Worm (Caenorhabditis elegans) whole organism, late embryonic: ENCODE measurements around the gene fbxb-104.

Experiments
- C08G9.2 ChIP-seq: sonication (generic microtip); optimal IDR thresholded peaks from 2 replicates; lab custom pipeline; 2016; ENCODE audit warnings: mild to moderate bottlenecking, missing genetic modification characterization, moderate library complexity, missing compliant biosample characterization
- K09A11.1 ChIP-seq: sonication (generic microtip); optimal IDR thresholded peaks from 2 replicates; lab custom pipeline; 2017; ENCODE audit warnings: antibody characterized with exemption, mild to moderate bottlenecking, missing genetic modification characterization, missing compliant biosample characterization; ENCODE audit not compliant: insufficient read depth
- T23F11.4 ChIP-seq: fragments of 200-800 bp; sonication (Bioruptor generic); optimal IDR thresholded peaks from 2 replicates; lab custom pipeline; 2018; ENCODE audit warnings: mild to moderate bottlenecking, missing genetic modification characterization, missing compliant biosample characterization
- Y22D7AL.16 ChIP-seq: sonication (generic microtip); optimal IDR thresholded peaks from 2 replicates; lab custom pipeline; 2016; ENCODE audit warnings: missing genetic modification characterization, missing compliant biosample characterization
- ahr-1 ChIP-seq: sonication (generic microtip); optimal IDR thresholded peaks from 2 replicates; lab custom pipeline; 2016; ENCODE audit warnings: missing genetic modification characterization, missing compliant biosample characterization
- ceh-14 ChIP-seq: sonication (generic microtip); optimal IDR thresholded peaks from 2 replicates; lab custom pipeline; 2016; ENCODE audit warnings: missing genotype, missing genetic modification characterization, missing compliant biosample characterization
- ceh-18 ChIP-seq: sonication (generic microtip); optimal IDR thresholded peaks from 2 replicates; lab custom pipeline; 2016; ENCODE audit warnings: missing genetic modification characterization, missing compliant biosample characterization
- ceh-19 ChIP-seq: fragments of 200-800 bp; sonication (Bioruptor generic); optimal IDR thresholded peaks from 2 replicates; lab custom pipeline; 2018; ENCODE audit warnings: mild to moderate bottlenecking, missing genetic modification characterization, missing compliant biosample characterization
- ceh-2 ChIP-seq: sonication (generic microtip); optimal IDR thresholded peaks from 2 replicates; lab custom pipeline; 2016; ENCODE audit warnings: missing genotype, missing genetic modification characterization, missing compliant biosample characterization
- ceh-30 ChIP-seq: fragments of 150-350 bp; optimal IDR thresholded peaks from 2 replicates; lab custom pipeline; 2014; ENCODE audit warnings: missing biosample characterization, missing genetic modification characterization
- ceh-31 ChIP-seq: sonication (generic microtip); optimal IDR thresholded peaks from 2 replicates; lab custom pipeline; 2016; ENCODE audit warnings: missing genetic modification characterization, missing compliant biosample characterization
- ceh-34 ChIP-seq: sonication (generic microtip); optimal IDR thresholded peaks from 2 replicates; lab custom pipeline; 2016; ENCODE audit warnings: mild to moderate bottlenecking, missing genetic modification characterization, missing compliant biosample characterization
- ceh-45 ChIP-seq: fragments of 200-800 bp; sonication (Bioruptor generic); IDR thresholded peaks from 2 replicates; pipeline ENCODE4 v1.3.6; 2022; ENCODE audit warnings: missing genetic modification reagents, missing genetic modification characterization, missing compliant biosample characterization
- ceh-6 ChIP-seq: fragments of 200-800 bp; sonication (Bioruptor generic); optimal IDR thresholded peaks from 2 replicates; lab custom pipeline; 2018; ENCODE audit warnings: mild to moderate bottlenecking, missing genetic modification characterization, missing compliant biosample characterization
- che-1 ChIP-seq: sonication (generic microtip); optimal IDR thresholded peaks from 2 replicates; lab custom pipeline; 2016; ENCODE audit warnings: mild to moderate bottlenecking, missing genetic modification characterization, missing compliant biosample characterization
- dmd-4 ChIP-seq: sonication (generic microtip); optimal IDR thresholded peaks from 2 replicates; lab custom pipeline; 2016; ENCODE audit warnings: borderline replicate concordance, missing genetic modification characterization, missing compliant biosample characterization
- elt-2 ChIP-seq: sonication (generic microtip); optimal IDR thresholded peaks from 2 replicates; lab custom pipeline; 2016; ENCODE audit warnings: missing genetic modification reagents, missing genetic modification characterization, missing compliant biosample characterization
- elt-4 ChIP-seq: sonication (generic microtip); optimal IDR thresholded peaks from 2 replicates; lab custom pipeline; 2016; ENCODE audit warnings: missing genetic modification characterization, missing compliant biosample characterization
- ets-4 ChIP-seq: sonication (generic microtip); optimal IDR thresholded peaks from 2 replicates; lab custom pipeline; 2016; ENCODE audit warnings: missing genetic modification characterization, missing compliant biosample characterization
- eyg-1 ChIP-seq: sonication (generic microtip); optimal IDR thresholded peaks from 2 replicates; lab custom pipeline; 2016; ENCODE audit warnings: missing genotype, missing genetic modification characterization, missing compliant biosample characterization
- gmeb-2 ChIP-seq: sonication (generic microtip); optimal IDR thresholded peaks from 2 replicates; lab custom pipeline; 2016; ENCODE audit warnings: missing genetic modification characterization, inconsistent platforms, missing compliant biosample characterization
- hlh-13 ChIP-seq: fragments of 200-800 bp; sonication (Bioruptor generic); optimal IDR thresholded peaks from 2 replicates; lab custom pipeline; 2018; ENCODE audit warnings: mild to moderate bottlenecking, missing genetic modification characterization, missing compliant biosample characterization
- hlh-30 ChIP-seq: sonication (generic microtip); optimal IDR thresholded peaks from 2 replicates; lab custom pipeline; 2017; ENCODE audit warnings: antibody characterized with exemption, missing genetic modification characterization, missing compliant biosample characterization; ENCODE audit not compliant: insufficient read depth
- hlh-6 ChIP-seq: sonication (generic microtip); optimal IDR thresholded peaks from 2 replicates; lab custom pipeline; 2016; ENCODE audit warnings: missing genotype, missing genetic modification characterization, missing compliant biosample characterization
- lim-6 ChIP-seq: sonication (generic microtip); optimal IDR thresholded peaks from 2 replicates; lab custom pipeline; 2016; ENCODE audit warnings: missing genetic modification characterization, missing compliant biosample characterization
- lin-11 ChIP-seq: fragments of 200-800 bp; sonication (Bioruptor generic); optimal IDR thresholded peaks from 2 replicates; lab custom pipeline; 2018; ENCODE audit warnings: mild to moderate bottlenecking, missing genetic modification characterization, missing compliant biosample characterization
- madf-2 ChIP-seq: sonication (generic microtip); optimal IDR thresholded peaks from 2 replicates; lab custom pipeline; 2017; ENCODE audit warnings: missing genetic modification characterization, missing compliant biosample characterization
- nhr-11 ChIP-seq: fragments of 150-350 bp; optimal IDR thresholded peaks from 2 replicates; lab custom pipeline; 2014; ENCODE audit warnings: missing biosample characterization, missing genetic modification characterization
- nhr-232 ChIP-seq: sonication (generic microtip); optimal IDR thresholded peaks from 2 replicates; lab custom pipeline; 2016; ENCODE audit warnings: missing genetic modification characterization, missing compliant biosample characterization
- npax-4 ChIP-seq: sonication (generic microtip); optimal IDR thresholded peaks from 2 replicates; lab custom pipeline; 2016; ENCODE audit warnings: missing genetic modification characterization, missing compliant biosample characterization
- pat-9 ChIP-seq: fragments of 200-800 bp; sonication (Bioruptor generic); optimal IDR thresholded peaks from 2 replicates; lab custom pipeline; 2018; ENCODE audit warnings: mild to moderate bottlenecking, missing genetic modification characterization, moderate library complexity, missing compliant biosample characterization
- pax-1 ChIP-seq: fragments of 150-350 bp; optimal IDR thresholded peaks from 2 replicates; lab custom pipeline; 2014; ENCODE audit warnings: missing biosample characterization, missing genetic modification characterization
- sdc-2 ChIP-seq: sonication (generic microtip); optimal IDR thresholded peaks from 2 replicates; lab custom pipeline; 2016; ENCODE audit warnings: missing genotype, missing genetic modification characterization, missing compliant biosample characterization
- syd-9 ChIP-seq: sonication (generic microtip); optimal IDR thresholded peaks from 2 replicates; lab custom pipeline; 2016; ENCODE audit warnings: mild to moderate bottlenecking, missing genetic modification characterization, moderate library complexity, missing compliant biosample characterization
- tbx-2 ChIP-seq: sonication (generic microtip); optimal IDR thresholded peaks from 2 replicates; lab custom pipeline; 2016; ENCODE audit warnings: missing genetic modification characterization, missing compliant biosample characterization
- unc-3 ChIP-seq, 2 experiments: fragments of 200-800 bp in 1 of 2; sonication (Bioruptor generic) in 1 of 2; sonication (generic microtip) in 1 of 2; conservative IDR thresholded peaks in 1 of 2; optimal IDR thresholded peaks in 1 of 2; 2 replicates each; pipeline versions ENCODE4 v1.3.6 to Lab custom; 2016 to 2022; ENCODE audit warnings: missing compliant biosample characterization in 2 of 2, missing genetic modification characterization in 2 of 2, missing genetic modification reagents in 1 of 2
- ztf-16 ChIP-seq: sonication (generic microtip); optimal IDR thresholded peaks from 2 replicates; lab custom pipeline; 2017; ENCODE audit warnings: missing genetic modification characterization, missing compliant biosample characterization

Gene fbxb-104

DNA sequence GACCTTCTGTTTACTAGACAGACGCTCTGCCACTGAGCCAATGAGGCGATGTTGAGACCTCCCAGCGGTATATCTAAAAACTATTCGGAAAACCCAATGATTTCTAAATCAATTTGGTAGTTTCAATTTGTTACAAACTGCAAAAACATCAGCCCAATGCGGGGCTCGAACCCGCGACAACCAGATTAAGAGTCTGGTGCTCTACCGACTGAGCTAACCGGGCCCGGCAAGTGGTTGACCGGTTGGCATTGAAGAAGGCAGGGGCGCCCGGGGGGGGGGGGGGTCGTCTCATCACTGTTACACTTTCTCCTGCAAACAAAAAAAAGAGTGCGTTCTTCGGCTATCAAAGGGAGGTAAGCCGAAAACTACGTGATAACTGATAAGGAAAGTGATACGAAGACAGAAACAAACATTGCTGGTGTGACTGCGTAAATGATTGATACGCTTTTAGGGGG, 37.8 kb downstream of the fbxb-104 start (continued):
- peak; percentile 40 for TF ChIP-seq ceh-2
- no peak for TF ChIP-seq ceh-30
- TF ChIP-seq elt-2 (tag; lab: Kevin White, UChicago) = peak; percentile 97
- peak; percentile 8 for TF ChIP-seq tbx-2 (tag; lab: Kevin White, UChicago)
- TF ChIP-seq ceh-45 (GFP tag; lab: Robert Waterston, UW) = 0 out of 2 replicates have a peak, but pooled peaks have one; percentile 51
- no peak for TF ChIP-seq syd-9 (tag; lab: Kevin White, UChicago)
- peak; percentile 31 for TF ChIP-seq dmd-4 (tag; lab: Kevin White, UChicago)
- no peak for TF ChIP-seq hlh-30
- TF ChIP-seq che-1 (tag; lab: Kevin White, UChicago) = peak; percentile 63
- peak; percentile 56; the same call in 1 of the 2 replicates for TF ChIP-seq unc-3 (GFP tag; conservative IDR thresholded peaks at IDR 0.05; lab: Robert Waterston, UW)
- no peak for TF ChIP-seq unc-3 (tag; optimal IDR thresholded peaks at IDR 0.05; lab: Kevin White, UChicago)
- TF ChIP-seq pax-1 (tag; lab: Kevin White, UChicago) = no peak
- TF ChIP-seq C08G9.2 (tag; lab: Kevin White, UChicago) = peak; percentile 12
- TF ChIP-seq ceh-19 (GFP tag; lab: Kevin White, UChicago) = peak; percentile 16
- TF ChIP-seq ceh-18 (tag; lab: Kevin White, UChicago) = no peak
- peak; percentile 15 for TF ChIP-seq lin-11
- peak; percentile 19 for TF ChIP-seq madf-2 (tag; lab: Kevin White, UChicago)
- TF ChIP-seq lim-6 (tag; lab: Kevin White, UChicago) = no peak
- peak; percentile 29 for TF ChIP-seq pat-9
- TF ChIP-seq npax-4 (tag; lab: Kevin White, UChicago) = no peak
- peak; percentile 42 for TF ChIP-seq Y22D7AL.16 (tag; lab: Kevin White, UChicago)
- TF ChIP-seq ceh-34 = no peak
- peak; percentile 59 for TF ChIP-seq gmeb-2 (tag; lab: Kevin White, UChicago)
- TF ChIP-seq ahr-1 (tag; lab: Kevin White, UChicago) = no peak
- peak; percentile 44 for TF ChIP-seq sdc-2
- TF ChIP-seq ceh-31 (tag; lab: Kevin White, UChicago) = no peak
- peak; percentile 64 for TF ChIP-seq ceh-6 (GFP tag; lab: Kevin White, UChicago)

- TF ChIP-seq eyg-1 = no peak
- TF ChIP-seq dmd-4 (tag; lab: Kevin White, UChicago) = no peak
- no peak for TF ChIP-seq ceh-30
- no peak for TF ChIP-seq gmeb-2 (tag; lab: Kevin White, UChicago)
- TF ChIP-seq ets-4 (tag; lab: Kevin White, UChicago) = no peak
- no peak for TF ChIP-seq hlh-13 (GFP tag; lab: Kevin White, UChicago)
- TF ChIP-seq K09A11.1 = no peak
- no peak for TF ChIP-seq elt-4 (tag; lab: Kevin White, UChicago)
- no peak for TF ChIP-seq ztf-16 (tag; lab: Kevin White, UChicago)
Measured at ce11 chrII:3438280-3438679, 38.8 kb downstream of the fbxb-104 start.

DNA sequence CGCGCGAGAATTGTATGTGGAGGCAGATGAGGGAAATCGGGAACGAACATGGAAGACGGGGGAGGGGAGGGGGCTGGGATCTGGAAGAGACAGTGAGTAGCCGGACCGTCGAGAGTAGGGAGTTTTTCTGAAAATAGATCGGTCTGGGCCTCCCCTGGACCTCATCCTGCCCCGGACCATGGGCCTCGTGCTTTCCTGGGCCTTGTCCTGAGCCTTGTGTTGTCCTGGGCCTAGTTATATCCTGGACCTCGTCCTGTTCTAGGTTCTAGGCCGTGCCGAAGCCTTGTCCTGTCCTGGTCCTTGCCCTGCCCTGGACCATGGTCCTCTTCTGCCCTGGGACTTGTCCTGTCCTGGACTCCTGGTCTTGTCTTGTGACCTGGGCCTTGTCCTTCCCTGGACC, 39.7 kb downstream of the fbxb-104 start:
- no peak for TF ChIP-seq nhr-11 (tag; lab: Kevin White, UChicago)
- TF ChIP-seq eyg-1 = no peak
- no peak for TF ChIP-seq nhr-232
- no peak for TF ChIP-seq hlh-30
- TF ChIP-seq ceh-14 (tag; lab: Kevin White, UChicago) = no peak
- no peak for TF ChIP-seq T23F11.4 (GFP tag; lab: Kevin White, UChicago)
- no peak for TF ChIP-seq hlh-13 (GFP tag; lab: Kevin White, UChicago)
- no peak for TF ChIP-seq hlh-6
- no peak for TF ChIP-seq pax-1 (tag; lab: Kevin White, UChicago)
- no peak for TF ChIP-seq Y22D7AL.16 (tag; lab: Kevin White, UChicago)
